Worm (Caenorhabditis elegans): ENCODE data around the gene ptp-2.

The ptp-2 gene

DNA sequence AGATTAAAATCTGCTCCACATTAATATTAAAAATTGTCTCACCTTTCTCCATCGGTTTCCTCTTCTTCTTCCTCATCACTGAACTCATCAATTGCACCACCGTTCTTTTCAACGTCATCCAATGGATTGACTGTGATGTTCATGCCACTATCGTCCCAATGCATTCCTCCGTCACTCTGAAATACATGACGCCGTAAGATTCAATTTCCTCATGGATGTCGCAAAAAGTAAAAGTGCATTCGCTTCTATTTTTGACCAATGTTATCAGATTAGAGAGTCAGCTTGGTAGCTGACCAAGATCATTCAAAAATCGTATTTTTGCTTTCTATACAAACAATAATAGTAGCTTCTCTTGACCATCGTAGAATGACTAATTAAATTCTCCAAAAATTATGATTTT, 28.0 kb downstream of the ptp-2 start:
- no peak for TF ChIP-seq mel-28 (tag; optimal IDR thresholded peaks at IDR 0.05; ENCODE audit: borderline replicate concordance)
- no peak for TF ChIP-seq zfh-2 (GFP tag; conservative IDR thresholded peaks at IDR 0.05)
- no peak for TF ChIP-seq ZK185.1 (tag; optimal IDR thresholded peaks at IDR 0.05; ENCODE audit: poor library complexity, severe bottlenecking)
- no peak for TF ChIP-seq let-526 (GFP tag; IDR thresholded peaks at IDR 0.05)
- no peak for TF ChIP-seq rec-8 (tag; optimal IDR thresholded peaks at IDR 0.05)
- no peak for TF ChIP-seq B0336.3 (GFP tag; IDR thresholded peaks at IDR 0.05)
- no peak for TF ChIP-seq K12H6.12 (tag; optimal IDR thresholded peaks at IDR 0.05)
- no peak for TF ChIP-seq Y53G8AR.9 (GFP tag; conservative IDR thresholded peaks at IDR 0.05)
- no peak for TF ChIP-seq hrde-1 (tag; optimal IDR thresholded peaks at IDR 0.05; ENCODE audit: borderline replicate concordance)
- TF ChIP-seq ztf-25 (GFP tag; IDR thresholded peaks at IDR 0.05), result no peak
- no peak for TF ChIP-seq nfya-1 (tag; optimal IDR thresholded peaks at IDR 0.05; ENCODE audit: borderline replicate concordance, insufficient read depth)

DNA sequence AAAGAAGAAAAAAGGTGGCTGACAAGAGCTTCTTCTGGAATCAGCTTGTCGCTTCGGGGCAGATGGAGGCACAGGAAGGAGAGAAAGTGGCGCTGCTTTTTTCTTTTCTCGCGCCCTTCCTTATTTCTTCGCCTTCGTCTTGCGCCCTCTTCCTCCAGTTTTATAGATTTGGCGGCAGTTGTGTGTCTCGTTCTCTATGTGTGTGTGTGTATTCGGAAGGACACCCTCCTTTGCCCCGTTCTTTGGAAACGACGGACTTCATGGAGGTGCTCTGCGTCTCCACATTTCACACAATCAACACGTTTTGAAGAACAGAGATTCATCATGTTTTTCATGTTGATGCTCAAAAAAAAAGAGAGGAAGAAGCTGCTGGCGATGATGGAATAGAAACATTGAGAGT, 30.2 kb downstream of the ptp-2 start:
- TF ChIP-seq hlh-26 (GFP tag; conservative IDR thresholded peaks at IDR 0.05) (no peak), hlh-12 (tag; optimal IDR thresholded peaks at IDR 0.05) (no peak), dox-1 (GFP tag; IDR thresholded peaks at IDR 0.05) (0 out of 2 replicates have a peak, but pooled peaks have one; percentile 26), cebp-1 (GFP tag; IDR thresholded peaks at IDR 0.05) (no peak), cebp-1 (tag; optimal IDR thresholded peaks at IDR 0.05) (peak; percentile 27), zfh-2 (GFP tag; conservative IDR thresholded peaks at IDR 0.05) (peak; percentile 86), sptf-2 (GFP tag; optimal IDR thresholded peaks at IDR 0.05) (no peak), hrde-1 (tag; optimal IDR thresholded peaks at IDR 0.05; ENCODE audit: borderline replicate concordance) (no peak), snpc-4 (GFP tag; optimal IDR thresholded peaks at IDR 0.05) (no peak), snpc-4 (tag; optimal IDR thresholded peaks at IDR 0.05) (peak in 1 of 4 experiments; percentile 5), hmg-1.2 (GFP tag; IDR thresholded peaks at IDR 0.05) (peak; percentile 25; the same call in 1 of the 2 replicates), nhr-80 (tag; optimal IDR thresholded peaks at IDR 0.05) (no peak), B0261.1 (tag; optimal IDR thresholded peaks at IDR 0.05) (no peak), bed-2 (GFP tag; IDR thresholded peaks at IDR 0.05) (no peak), D2030.7 (GFP tag; IDR thresholded peaks at IDR 0.05) (no peak), lsy-27 (tag; optimal IDR thresholded peaks at IDR 0.05; ENCODE audit: borderline replicate concordance, insufficient read depth) (no peak), mel-28 (tag; optimal IDR thresholded peaks at IDR 0.05; ENCODE audit: borderline replicate concordance) (no peak), pha-4 (tag; optimal IDR thresholded peaks at IDR 0.05) (no peak), T26A5.8 (tag; optimal IDR thresholded peaks at IDR 0.05) (no peak), B0035.1 (tag; optimal IDR thresholded peaks at IDR 0.05) (no peak), F22D6.2 (tag; optimal IDR thresholded peaks at IDR 0.05) (no peak), C17E4.6 (GFP tag; IDR thresholded peaks at IDR 0.05) (no peak), ceh-58 (GFP tag; IDR thresholded peaks at IDR 0.05) (no peak), xnd-1 (tag; optimal IDR thresholded peaks at IDR 0.05) (no peak)

DNA sequence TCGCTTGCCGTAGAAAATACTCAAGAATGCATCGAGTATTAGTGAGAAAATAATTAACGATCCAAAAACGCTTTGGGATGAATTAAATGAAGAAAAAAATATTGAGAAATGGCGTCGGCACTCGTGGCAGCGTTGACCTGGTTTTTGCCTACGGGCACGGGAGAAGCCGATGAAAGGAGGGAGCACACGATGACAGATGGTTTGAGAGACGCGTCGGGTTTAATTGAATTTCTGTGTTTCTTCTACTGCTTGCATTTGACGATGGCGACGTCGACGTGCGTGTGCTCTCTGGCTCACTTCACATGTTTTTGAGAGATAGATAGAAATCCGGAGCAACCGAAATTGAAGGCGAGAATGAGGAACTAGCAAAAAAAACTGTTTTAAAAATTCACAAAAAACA, 32.2 kb downstream of the ptp-2 start:
- TF ChIP-seq zfh-2 (GFP tag; conservative IDR thresholded peaks at IDR 0.05), result peak; percentile 50; the same call in 1 of the 2 replicates
- no peak for TF ChIP-seq cebp-1 (GFP tag; IDR thresholded peaks at IDR 0.05)
- TF ChIP-seq cebp-1 (tag; optimal IDR thresholded peaks at IDR 0.05), result no peak

DNA sequence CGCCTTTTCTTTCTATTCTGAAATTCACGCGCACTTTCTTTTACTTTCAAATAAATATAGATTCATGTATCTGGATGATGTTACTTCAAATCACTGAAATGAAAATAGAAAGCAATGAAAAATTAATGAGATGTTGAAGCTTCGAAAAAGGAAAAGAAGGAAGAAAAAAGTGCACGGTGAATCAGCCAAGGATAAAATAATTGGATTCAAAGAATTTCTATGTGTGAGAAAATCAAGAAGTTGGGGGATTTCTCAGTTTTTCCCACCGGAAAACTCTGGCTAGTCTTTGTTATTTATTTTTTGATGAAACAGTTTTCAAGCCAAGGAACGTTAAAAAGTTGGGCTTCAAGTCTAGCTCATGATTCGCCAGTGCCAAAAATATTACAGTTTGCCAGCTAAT, 33.3 kb downstream of the ptp-2 start:
- no peak for TF ChIP-seq C06A6.2 (GFP tag; conservative IDR thresholded peaks at IDR 0.05)
- no peak for TF ChIP-seq hsf-1 (GFP tag; IDR thresholded peaks at IDR 0.05)
- TF ChIP-seq nhr-27 (tag; optimal IDR thresholded peaks at IDR 0.05), result no peak
- no peak for TF ChIP-seq ekl-4 (GFP tag; IDR thresholded peaks at IDR 0.05)
- no peak for TF ChIP-seq egl-44 (GFP tag; IDR thresholded peaks at IDR 0.05)

Data from whole organism, young adult.